Worm (Caenorhabditis elegans) whole organism, L1 larva: ENCODE data around the gene mom-1.

Experiments used
- F16B12.6 ChIP-seq: fragments of 150-350 bp; optimal IDR thresholded peaks from 2 replicates; lab custom pipeline; 2014; ENCODE audit warnings: missing biosample characterization, missing genetic modification characterization
- ceh-8 ChIP-seq: fragments of 200-800 bp; sonication (Bioruptor generic); optimal IDR thresholded peaks from 2 replicates; lab custom pipeline; 2018; ENCODE audit warnings: mild to moderate bottlenecking, missing genetic modification characterization, moderate library complexity, missing compliant biosample characterization
- ceh-82 ChIP-seq, 3 experiments: fragments of 150-350 bp in 1 of 3; sonication (generic microtip) in 2 of 3; optimal IDR thresholded peaks; 2 replicates each; lab custom pipeline; 2014 to 2017; ENCODE audit warnings: missing biosample characterization in 3 of 3, missing genetic modification characterization in 3 of 3
- efl-1 ChIP-seq, 4 experiments: fragments of 150-350 bp; optimal IDR thresholded peaks in 3 of 4; peaks in 1 of 4; 1 replicate in 1 of 4; 2 replicates in 3 of 4; lab custom pipeline; 2014; ENCODE audit warnings: missing biosample characterization in 2 of 4, missing genetic modification characterization in 2 of 4, missing genetic modification reagents in 2 of 4
- lin-13 ChIP-seq: fragments of 150-350 bp; optimal IDR thresholded peaks from 2 replicates; lab custom pipeline; 2014; ENCODE audit warnings: missing biosample characterization, missing genetic modification reagents, missing genetic modification characterization
- lin-39 ChIP-seq: fragments of 150-350 bp; optimal IDR thresholded peaks from 2 replicates; lab custom pipeline; 2014; ENCODE audit warnings: missing biosample characterization, missing genetic modification reagents, missing genetic modification characterization
- nhr-11 ChIP-seq: fragments of 150-350 bp; optimal IDR thresholded peaks from 2 replicates; lab custom pipeline; 2014; ENCODE audit warnings: missing biosample characterization, missing genetic modification characterization
- nhr-47 ChIP-seq: sonication (generic microtip); optimal IDR thresholded peaks from 2 replicates; lab custom pipeline; 2016; ENCODE audit warnings: mild to moderate bottlenecking, missing genetic modification characterization, moderate library complexity, missing compliant biosample characterization
- swsn-7 ChIP-seq: sonication (generic microtip); optimal IDR thresholded peaks from 2 replicates; lab custom pipeline; 2016; ENCODE audit warnings: missing genetic modification characterization, missing compliant biosample characterization
- ztf-11 ChIP-seq, 2 experiments: sonication (generic microtip); optimal IDR thresholded peaks; 2 replicates each; lab custom pipeline; 2016 to 2017; ENCODE audit warnings: missing genetic modification characterization in 2 of 2, missing biosample characterization in 1 of 2, missing compliant biosample characterization in 1 of 2

DNA sequence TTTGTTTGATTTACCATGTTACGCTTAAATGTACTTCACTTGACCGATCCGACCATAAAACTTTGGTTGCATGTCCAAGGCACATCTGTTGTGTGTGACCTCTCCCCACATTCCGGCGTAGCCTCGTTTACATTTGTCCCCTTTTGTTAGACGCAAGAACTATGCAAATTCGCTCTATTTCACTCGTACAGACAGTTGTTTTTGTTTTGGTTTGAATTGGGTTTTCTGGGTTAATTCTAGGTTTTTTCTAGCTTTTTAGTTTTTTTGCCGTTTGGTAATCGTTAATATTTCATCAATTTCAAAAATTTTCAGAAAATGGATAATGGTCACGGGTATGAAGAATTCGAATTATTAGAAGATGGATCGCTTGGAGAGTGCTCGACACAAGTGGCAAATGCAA is at the start of gene mom-1:
- TF ChIP-seq swsn-7 (tag; lab: Kevin White, UChicago) (no peak), F16B12.6 (no peak), efl-1 (optimal IDR thresholded peaks at IDR 0.05; lab: Kevin White, UChicago) (no peak), efl-1 (GFP tag; optimal IDR thresholded peaks at IDR 0.05 in 1 of 2; lab: Kevin White, UChicago) (no peak), ceh-82 (tag; optimal IDR thresholded peaks at IDR 0.05; lab: Kevin White, UChicago) (no peak), lin-39 (tag; lab: Kevin White, UChicago) (no peak), lin-13 (GFP tag; lab: Kevin White, UChicago) (no peak), ztf-11 (tag; optimal IDR thresholded peaks at IDR 0.05; lab: Kevin White, UChicago) (no peak), ceh-8 (GFP tag; lab: Kevin White, UChicago) (no peak), nhr-11 (tag; lab: Kevin White, UChicago) (no peak), nhr-47 (tag; lab: Kevin White, UChicago) (no peak)
